Worm (Caenorhabditis elegans) whole organism, late embryonic: ENCODE measurements around the gene srx-121.

ENCODE experiments used
- F13H6.1 ChIP-seq: sonication (generic microtip); optimal IDR thresholded peaks from 2 replicates; lab custom pipeline; 2016; ENCODE audit warnings: missing genetic modification characterization, missing compliant biosample characterization
- K02D7.2 ChIP-seq: sonication (generic microtip); optimal IDR thresholded peaks from 2 replicates; lab custom pipeline; 2017; ENCODE audit warnings: mild to moderate bottlenecking, missing genetic modification characterization, missing compliant biosample characterization
- ceh-14 ChIP-seq: sonication (generic microtip); optimal IDR thresholded peaks from 2 replicates; lab custom pipeline; 2016; ENCODE audit warnings: missing genotype, missing genetic modification characterization, missing compliant biosample characterization
- elt-2 ChIP-seq: sonication (generic microtip); optimal IDR thresholded peaks from 2 replicates; lab custom pipeline; 2016; ENCODE audit warnings: missing genetic modification reagents, missing genetic modification characterization, missing compliant biosample characterization
- elt-4 ChIP-seq: sonication (generic microtip); optimal IDR thresholded peaks from 2 replicates; lab custom pipeline; 2016; ENCODE audit warnings: missing genetic modification characterization, missing compliant biosample characterization
- eyg-1 ChIP-seq: sonication (generic microtip); optimal IDR thresholded peaks from 2 replicates; lab custom pipeline; 2016; ENCODE audit warnings: missing genotype, missing genetic modification characterization, missing compliant biosample characterization
- lin-11 ChIP-seq: fragments of 200-800 bp; sonication (Bioruptor generic); optimal IDR thresholded peaks from 2 replicates; lab custom pipeline; 2018; ENCODE audit warnings: mild to moderate bottlenecking, missing genetic modification characterization, missing compliant biosample characterization
- nfya-1 ChIP-seq: sonication (generic microtip); optimal IDR thresholded peaks from 2 replicates; lab custom pipeline; 2017; ENCODE audit warnings: missing genetic modification characterization, mild to moderate bottlenecking, missing compliant biosample characterization, antibody characterized with exemption, moderate library complexity
- pha-4 ChIP-seq: fragments of 150-350 bp; optimal IDR thresholded peaks from 2 replicates; lab custom pipeline; 2018; ENCODE audit warnings: missing biosample characterization, missing genetic modification reagents, missing genetic modification characterization
- pqm-1 ChIP-seq: sonication (generic microtip); optimal IDR thresholded peaks from 2 replicates; lab custom pipeline; 2016; ENCODE audit warnings: missing genetic modification characterization, missing compliant biosample characterization
- pros-1 ChIP-seq: fragments of 150-350 bp; optimal IDR thresholded peaks from 2 replicates; lab custom pipeline; 2014; ENCODE audit warnings: missing biosample characterization, missing genetic modification reagents, missing genetic modification characterization
- ref-2 ChIP-seq: sonication (generic microtip); optimal IDR thresholded peaks from 2 replicates; lab custom pipeline; 2016; ENCODE audit warnings: missing genetic modification characterization, missing compliant biosample characterization
- ttx-3 ChIP-seq: sonication (generic microtip); optimal IDR thresholded peaks from 2 replicates; lab custom pipeline; 2016; ENCODE audit warnings: missing genetic modification reagents, missing genetic modification characterization, missing compliant biosample characterization

DNA sequence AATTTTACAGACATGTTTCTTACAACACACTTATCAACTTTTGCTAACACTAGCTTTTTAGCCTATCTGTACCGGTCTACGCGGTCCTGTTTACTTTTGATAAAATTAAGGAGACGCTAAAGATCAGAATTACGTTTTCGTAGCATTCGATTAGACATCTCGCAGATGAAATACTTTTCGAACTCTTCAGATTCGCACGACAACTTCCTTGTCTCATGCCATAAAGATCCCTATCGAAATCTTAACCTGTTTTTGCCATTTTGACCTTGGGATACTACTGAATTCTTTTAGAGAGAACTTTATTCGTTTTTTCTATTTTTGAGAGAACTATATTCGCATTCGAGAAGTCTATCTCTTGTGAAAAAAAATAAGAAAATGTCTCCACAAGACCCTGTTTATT is 39.2 kb downstream of the srx-121 start, which contains the start of gene C17B7.5:
- TF ChIP-seq ttx-3 (no peak), F13H6.1 (tag; lab: Kevin White, UChicago) (no peak), nfya-1 (tag; lab: Kevin White, UChicago) (no peak), eyg-1 (tag; lab: Kevin White, UChicago) (no peak), lin-11 (tag; lab: Kevin White, UChicago) (no peak), K02D7.2 (tag; lab: Kevin White, UChicago) (no peak), ref-2 (tag; lab: Kevin White, UChicago) (no peak), pha-4 (tag; lab: Kevin White, UChicago) (no peak), pros-1 (tag; lab: Kevin White, UChicago) (no peak), pqm-1 (tag; lab: Kevin White, UChicago) (no peak), elt-2 (no peak), ceh-14 (tag; lab: Kevin White, UChicago) (no peak), elt-4 (tag; lab: Kevin White, UChicago) (no peak)
